Worm (Caenorhabditis elegans): ENCODE data around the gene hil-1.

hil-1 gene

ce11 chrV:15000055-15000704 lies 50.6 kb downstream of the hil-1 start, which contains the start of gene rps-16:
TSS of gene rps-16 (minus strand) at chrV:15000541.
- TF ChIP-seq nhr-129 (tag; optimal IDR thresholded peaks at IDR 0.05) (no peak), gmeb-1 (tag; optimal IDR thresholded peaks at IDR 0.05) (no peak), crh-2 (tag; optimal IDR thresholded peaks at IDR 0.05) (no peak), aly-2 (tag; optimal IDR thresholded peaks at IDR 0.05) (no peak), ztf-4 (tag; optimal IDR thresholded peaks at IDR 0.05) (no peak), F13H6.1 (tag; optimal IDR thresholded peaks at IDR 0.05) (no peak), elt-1 (tag; optimal IDR thresholded peaks at IDR 0.05) (no peak), dmd-4 (tag; optimal IDR thresholded peaks at IDR 0.05) (no peak), sma-9 (GFP tag; optimal IDR thresholded peaks at IDR 0.05) (no peak), sma-9 (tag; optimal IDR thresholded peaks at IDR 0.05) (no peak), nhr-77 (tag; optimal IDR thresholded peaks at IDR 0.05) (no peak), Y55F3AM.14 (GFP tag; optimal IDR thresholded peaks at IDR 0.05) (no peak), ZK546.5 (tag; optimal IDR thresholded peaks at IDR 0.05) (no peak), peb-1 (tag; optimal IDR thresholded peaks at IDR 0.05) (no peak), unc-55 (GFP tag; optimal IDR thresholded peaks at IDR 0.05) (no peak)

- TF ChIP-seq ztf-1 (GFP tag; conservative IDR thresholded peaks at IDR 0.05) (no peak), nhr-23 (tag; optimal IDR thresholded peaks at IDR 0.05) (no peak), zag-1 (tag; optimal IDR thresholded peaks at IDR 0.05) (no peak), alr-1 (tag; optimal IDR thresholded peaks at IDR 0.05) (no peak), elt-1 (tag; optimal IDR thresholded peaks at IDR 0.05) (no peak), R02D3.7 (tag; optimal IDR thresholded peaks at IDR 0.05) (no peak), unc-62 (GFP tag; optimal IDR thresholded peaks at IDR 0.05) (no peak), peb-1 (tag; optimal IDR thresholded peaks at IDR 0.05) (no peak), egl-27 (tag; optimal IDR thresholded peaks at IDR 0.05) (no peak), dmd-4 (tag; optimal IDR thresholded peaks at IDR 0.05) (no peak), nhr-21 (tag; optimal IDR thresholded peaks at IDR 0.05) (no peak), nhr-237 (tag; optimal IDR thresholded peaks at IDR 0.05) (no peak), nhr-11 (tag; optimal IDR thresholded peaks at IDR 0.05) (no peak), ztf-11 (tag; optimal IDR thresholded peaks at IDR 0.05) (no peak), snpc-4 (tag; optimal IDR thresholded peaks at IDR 0.05) (no peak)
These were observed 52.0 kb downstream of the hil-1 start for ce11 chrV:15001536-15001935.

- no peak for TF ChIP-seq nhr-10 (tag; optimal IDR thresholded peaks at IDR 0.05)
- TF ChIP-seq nhr-12 (tag; optimal IDR thresholded peaks at IDR 0.05) = no peak
- peak; percentile 95 for TF ChIP-seq sma-3 (GFP tag; optimal IDR thresholded peaks at IDR 0.05)
- TF ChIP-seq mdl-1 (tag; optimal IDR thresholded peaks at IDR 0.05) = peak in 1 of 2 experiments; percentile 33
- no peak for TF ChIP-seq ama-1 (optimal IDR thresholded peaks at IDR 0.05)
- no peak for TF ChIP-seq dmd-4 (tag; optimal IDR thresholded peaks at IDR 0.05)
- TF ChIP-seq mab-5 (tag; optimal IDR thresholded peaks at IDR 0.05) = peak; percentile 90
- no peak for TF ChIP-seq elt-1 (tag; optimal IDR thresholded peaks at IDR 0.05)
- no peak for TF ChIP-seq unc-39 (tag; optimal IDR thresholded peaks at IDR 0.05)
- peak; percentile 91 for TF ChIP-seq nhr-25 (tag; optimal IDR thresholded peaks at IDR 0.05)
- no peak for TF ChIP-seq alr-1 (tag; optimal IDR thresholded peaks at IDR 0.05)
- TF ChIP-seq C34F6.9 (tag; optimal IDR thresholded peaks at IDR 0.05) = peak; percentile 93
- peak; percentile 15 for TF ChIP-seq ceh-82 (tag; optimal IDR thresholded peaks at IDR 0.05)
- TF ChIP-seq F13H6.1 (tag; optimal IDR thresholded peaks at IDR 0.05) = peak; percentile 92
- TF ChIP-seq nhr-23 (tag; optimal IDR thresholded peaks at IDR 0.05) = no peak
- no peak for TF ChIP-seq aly-2 (tag; optimal IDR thresholded peaks at IDR 0.05)
- no peak for TF ChIP-seq unc-62 (GFP tag; optimal IDR thresholded peaks at IDR 0.05)
- TF ChIP-seq nhr-237 (tag; optimal IDR thresholded peaks at IDR 0.05) = no peak
- TF ChIP-seq lsy-2 (tag; optimal IDR thresholded peaks at IDR 0.05) = peak; percentile 91 to 98
- TF ChIP-seq mbf-1 (tag; optimal IDR thresholded peaks at IDR 0.05) = no peak
- TF ChIP-seq zag-1 (tag; optimal IDR thresholded peaks at IDR 0.05) = peak; percentile 83
- TF ChIP-seq ZK546.5 (tag; optimal IDR thresholded peaks at IDR 0.05) = peak; percentile 45
- peak; percentile 68 for TF ChIP-seq R02D3.7 (tag; optimal IDR thresholded peaks at IDR 0.05)
- no peak for TF ChIP-seq elt-3 (tag; optimal IDR thresholded peaks at IDR 0.05)
- TF ChIP-seq sem-4 (tag; optimal IDR thresholded peaks at IDR 0.05) = peak; percentile 82
- TF ChIP-seq egl-27 (tag; optimal IDR thresholded peaks at IDR 0.05) = peak; percentile 77
- peak; percentile 93 for TF ChIP-seq sma-9 (GFP tag; optimal IDR thresholded peaks at IDR 0.05)
- no peak for TF ChIP-seq sma-9 (tag; optimal IDR thresholded peaks at IDR 0.05)
- peak; percentile 38 for TF ChIP-seq ceh-16 (tag; optimal IDR thresholded peaks at IDR 0.05)
- peak; percentile 39 for TF ChIP-seq blmp-1 (tag; optimal IDR thresholded peaks at IDR 0.05; ENCODE audit: insufficient read depth)
- no peak for TF ChIP-seq peb-1 (tag; optimal IDR thresholded peaks at IDR 0.05)
- TF ChIP-seq snpc-4 (tag; optimal IDR thresholded peaks at IDR 0.05) = peak; percentile 83
- TF ChIP-seq nhr-6 (tag; optimal IDR thresholded peaks at IDR 0.05) = no peak
- peak; percentile 87 for TF ChIP-seq crh-2 (tag; optimal IDR thresholded peaks at IDR 0.05)
- peak; percentile 21 for TF ChIP-seq nhr-77 (tag; optimal IDR thresholded peaks at IDR 0.05)
- peak; percentile 69 for TF ChIP-seq fos-1 (tag; optimal IDR thresholded peaks at IDR 0.05)
- TF ChIP-seq ztf-4 (tag; optimal IDR thresholded peaks at IDR 0.05) = peak; percentile 70
- TF ChIP-seq lin-13 (GFP tag; optimal IDR thresholded peaks at IDR 0.05) = peak; percentile 89
- TF ChIP-seq nhr-11 (tag; optimal IDR thresholded peaks at IDR 0.05) = peak; percentile 26
- peak; percentile 89 for TF ChIP-seq gmeb-1 (tag; optimal IDR thresholded peaks at IDR 0.05)
- TF ChIP-seq ztf-11 (tag; optimal IDR thresholded peaks at IDR 0.05) = no peak
- TF ChIP-seq unc-55 (GFP tag; optimal IDR thresholded peaks at IDR 0.05) = peak; percentile 93
- TF ChIP-seq ztf-1 (GFP tag; conservative IDR thresholded peaks at IDR 0.05) = no peak
These were observed 52.7 kb downstream of the hil-1 start, which contains the start of the genes fib-1 and mut-15 for ce11 chrV:15002184-15002690. TSS of gene fib-1 (minus strand) at chrV:15002223. TSS of gene mut-15 (plus strand) at chrV:15002543.
